Worm (Caenorhabditis elegans) whole organism, young adult: ENCODE results near the gene C05D12.3.

Experiments
- B0336.3 ChIP-seq: fragments of 200-800 bp; sonication (Bioruptor generic); IDR thresholded peaks from 2 replicates; pipeline ENCODE4 v1.3.6; 2022; ENCODE audit warnings: missing genetic modification characterization, missing compliant biosample characterization
- C06A6.2 ChIP-seq: fragments of 200-800 bp; sonication (Bioruptor generic); conservative IDR thresholded peaks from 2 replicates; pipeline ENCODE4 v1.3.6; 2022; ENCODE audit warnings: missing genetic modification characterization, missing compliant biosample characterization
- F23B12.7 ChIP-seq: sonication (generic microtip); optimal IDR thresholded peaks from 2 replicates; lab custom pipeline; 2017; ENCODE audit warnings: missing genetic modification characterization, mild to moderate bottlenecking, missing compliant biosample characterization, antibody characterized with exemption, moderate library complexity; ENCODE audit not compliant: insufficient read depth
- F37B4.10 ChIP-seq: fragments of 200-800 bp; sonication (Bioruptor generic); IDR thresholded peaks from 2 replicates; pipeline ENCODE4 v1.3.6; 2022; ENCODE audit warnings: missing genetic modification characterization, missing compliant biosample characterization
- T26A5.8 ChIP-seq: sonication (generic microtip); optimal IDR thresholded peaks from 2 replicates; lab custom pipeline; 2016; ENCODE audit warnings: missing genetic modification characterization, missing compliant biosample characterization
- Y53F4B.3 ChIP-seq: fragments of 200-800 bp; sonication (Bioruptor generic); IDR thresholded peaks from 2 replicates; pipeline ENCODE4 v1.3.6; 2022; ENCODE audit warnings: missing genetic modification reagents, missing genetic modification characterization, missing compliant biosample characterization
- Y67H2A.10 ChIP-seq: fragments of 200-800 bp; sonication (Bioruptor generic); conservative IDR thresholded peaks from 2 replicates; pipeline ENCODE4 v1.3.6; 2022; ENCODE audit warnings: missing genetic modification reagents, missing genetic modification characterization, missing compliant biosample characterization
- ama-1 ChIP-seq, 3 experiments: fragments of 150-350 bp in 1 of 3; sonication (generic microtip) in 2 of 3; optimal IDR thresholded peaks; 2 replicates each; lab custom pipeline; 2014 to 2018; ENCODE audit warnings: missing biosample characterization in 2 of 3, missing genetic modification characterization in 2 of 3, missing genetic modification reagents in 2 of 3
- attf-6 ChIP-seq: fragments of 200-800 bp; sonication (Bioruptor generic); IDR thresholded peaks from 2 replicates; pipeline ENCODE4 v1.3.6; 2022; ENCODE audit warnings: missing genetic modification reagents, missing genetic modification characterization, missing compliant biosample characterization
- bed-2 ChIP-seq: fragments of 200-800 bp; sonication (Bioruptor generic); IDR thresholded peaks from 2 replicates; pipeline ENCODE4 v1.3.6; 2022; ENCODE audit warnings: missing genetic modification reagents, missing genetic modification characterization, missing compliant biosample characterization
- ceh-40 ChIP-seq: fragments of 200-800 bp; sonication (Bioruptor generic); IDR thresholded peaks from 2 replicates; pipeline ENCODE4 v1.3.6; 2022; ENCODE audit warnings: missing genetic modification characterization, missing compliant biosample characterization
- ceh-79 ChIP-seq: sonication (generic microtip); optimal IDR thresholded peaks from 2 replicates; lab custom pipeline; 2017; ENCODE audit warnings: mild to moderate bottlenecking, missing genetic modification characterization, missing compliant biosample characterization
- chd-7 ChIP-seq: sonication (generic microtip); optimal IDR thresholded peaks from 2 replicates; lab custom pipeline; 2016; ENCODE audit warnings: mild to moderate bottlenecking, missing genetic modification characterization, moderate library complexity, missing compliant biosample characterization
- die-1 ChIP-seq: sonication (generic microtip); optimal IDR thresholded peaks from 2 replicates; lab custom pipeline; 2016; ENCODE audit warnings: missing genotype, mild to moderate bottlenecking, missing genetic modification characterization, missing compliant biosample characterization
- efl-1 ChIP-seq: fragments of 150-350 bp; optimal IDR thresholded peaks from 2 replicates; lab custom pipeline; 2014; ENCODE audit warnings: missing biosample characterization, missing genetic modification reagents, missing genetic modification characterization
- egl-44 ChIP-seq: fragments of 200-800 bp; sonication (Bioruptor generic); IDR thresholded peaks from 2 replicates; pipeline ENCODE4 v1.3.6; 2022; ENCODE audit warnings: missing genetic modification reagents, missing genetic modification characterization, missing compliant biosample characterization
- ets-4 ChIP-seq: fragments of 200-800 bp; sonication (Bioruptor generic); optimal IDR thresholded peaks from 2 replicates; lab custom pipeline; 2018; ENCODE audit warnings: mild to moderate bottlenecking, missing genetic modification characterization, missing compliant biosample characterization
- fkh-3 ChIP-seq: sonication (generic microtip); optimal IDR thresholded peaks from 2 replicates; lab custom pipeline; 2016; ENCODE audit warnings: mild to moderate bottlenecking, missing genetic modification characterization, missing compliant biosample characterization
- him-1 ChIP-seq: sonication (generic microtip); optimal IDR thresholded peaks from 2 replicates; lab custom pipeline; 2016; ENCODE audit warnings: missing genotype, missing genetic modification reagents, missing genetic modification characterization, missing compliant biosample characterization
- hlh-26 ChIP-seq: fragments of 200-800 bp; sonication (Bioruptor generic); conservative IDR thresholded peaks from 2 replicates; pipeline ENCODE4 v1.3.6; 2022; ENCODE audit warnings: missing genetic modification reagents, missing genetic modification characterization, missing compliant biosample characterization
- hmg-1.2 ChIP-seq: fragments of 200-800 bp; sonication (Bioruptor generic); IDR thresholded peaks from 2 replicates; pipeline ENCODE4 v1.3.6; 2022; ENCODE audit warnings: missing genetic modification reagents, missing genetic modification characterization, missing compliant biosample characterization
- hsf-1 ChIP-seq: fragments of 200-800 bp; sonication (Bioruptor generic); IDR thresholded peaks from 2 replicates; pipeline ENCODE4 v1.3.6; 2022; ENCODE audit warnings: missing genetic modification reagents, missing genetic modification characterization, missing compliant biosample characterization
- lag-1 ChIP-seq: fragments of 200-800 bp; sonication (Bioruptor generic); IDR thresholded peaks from 2 replicates; pipeline ENCODE4 v1.3.6; 2022; ENCODE audit warnings: missing genetic modification reagents, missing genetic modification characterization, missing compliant biosample characterization
- lin-40 ChIP-seq: sonication (generic microtip); optimal IDR thresholded peaks from 2 replicates; lab custom pipeline; 2016; ENCODE audit warnings: missing genetic modification characterization, mild to moderate bottlenecking, missing compliant biosample characterization, missing genotype, missing genetic modification reagents
- lin-54 ChIP-seq: fragments of 200-800 bp; sonication (Bioruptor generic); optimal IDR thresholded peaks from 2 replicates; lab custom pipeline; 2018; ENCODE audit warnings: mild to moderate bottlenecking, missing genetic modification characterization, missing compliant biosample characterization
- madf-3 ChIP-seq: fragments of 200-800 bp; sonication (Bioruptor generic); IDR thresholded peaks from 2 replicates; pipeline ENCODE4 v1.3.6; 2022; ENCODE audit warnings: missing genetic modification reagents, missing genetic modification characterization, missing compliant biosample characterization
- mcd-1 ChIP-seq: fragments of 200-800 bp; sonication (Bioruptor generic); IDR thresholded peaks from 2 replicates; pipeline ENCODE4 v1.3.6; 2022; ENCODE audit warnings: missing genetic modification reagents, missing genetic modification characterization, missing compliant biosample characterization
- mxl-1 ChIP-seq: sonication (generic microtip); optimal IDR thresholded peaks from 2 replicates; lab custom pipeline; 2016; ENCODE audit warnings: missing genetic modification characterization, missing compliant biosample characterization
- nhr-120 ChIP-seq: fragments of 200-800 bp; sonication (Bioruptor generic); IDR thresholded peaks from 2 replicates; pipeline ENCODE4 v1.3.6; 2022; ENCODE audit warnings: missing genetic modification characterization, missing compliant biosample characterization
- nhr-80 ChIP-seq: sonication (generic microtip); optimal IDR thresholded peaks from 2 replicates; lab custom pipeline; 2016; ENCODE audit warnings: missing genetic modification characterization, missing compliant biosample characterization
- nhr-90 ChIP-seq: sonication (generic microtip); optimal IDR thresholded peaks from 2 replicates; lab custom pipeline; 2016; ENCODE audit warnings: missing genotype, mild to moderate bottlenecking, missing genetic modification characterization, missing compliant biosample characterization
- pbrm-1 ChIP-seq: fragments of 200-800 bp; sonication (Bioruptor generic); IDR thresholded peaks from 2 replicates; pipeline ENCODE4 v1.3.6; 2022; ENCODE audit warnings: missing genetic modification reagents, missing genetic modification characterization, missing compliant biosample characterization
- rpc-1 ChIP-seq, 2 experiments: fragments of 150-350 bp in 1 of 2; sonication (generic microtip) in 1 of 2; optimal IDR thresholded peaks; 2 replicates each; lab custom pipeline; 2014 to 2018; ENCODE audit warnings: missing biosample characterization in 1 of 2, missing genetic modification characterization in 1 of 2, missing genetic modification reagents in 1 of 2, missing genotype in 1 of 2
- sdz-38 ChIP-seq: sonication (generic microtip); optimal IDR thresholded peaks from 2 replicates; lab custom pipeline; 2016; ENCODE audit warnings: missing genotype, missing genetic modification characterization, missing compliant biosample characterization
- snpc-1.3 ChIP-seq: sonication (generic microtip); optimal IDR thresholded peaks from 2 replicates; lab custom pipeline; 2017; ENCODE audit warnings: missing genetic modification characterization, mild to moderate bottlenecking, missing compliant biosample characterization, antibody characterized with exemption, moderate library complexity, missing genotype, missing genetic modification reagents; ENCODE audit not compliant: insufficient read depth
- somi-1 ChIP-seq: fragments of 200-800 bp; sonication (Bioruptor generic); optimal IDR thresholded peaks from 2 replicates; lab custom pipeline; 2018; ENCODE audit warnings: mild to moderate bottlenecking, missing genetic modification characterization, missing compliant biosample characterization
- tbx-9 ChIP-seq: sonication (generic microtip); optimal IDR thresholded peaks from 2 replicates; lab custom pipeline; 2016; ENCODE audit warnings: borderline replicate concordance, missing genetic modification characterization, inconsistent platforms, missing compliant biosample characterization
- xnd-1 ChIP-seq: sonication (generic microtip); optimal IDR thresholded peaks from 2 replicates; lab custom pipeline; 2016; ENCODE audit warnings: missing genotype, missing genetic modification reagents, missing genetic modification characterization, missing compliant biosample characterization
- ztf-18 ChIP-seq: sonication (generic microtip); optimal IDR thresholded peaks from 2 replicates; lab custom pipeline; 2016; ENCODE audit warnings: missing genotype, mild to moderate bottlenecking, missing genetic modification characterization, missing compliant biosample characterization
- ztf-25 ChIP-seq: fragments of 200-800 bp; sonication (Bioruptor generic); IDR thresholded peaks from 2 replicates; pipeline ENCODE4 v1.3.6; 2022; ENCODE audit warnings: missing genetic modification reagents, missing genetic modification characterization, missing compliant biosample characterization

C05D12.3 gene

DNA sequence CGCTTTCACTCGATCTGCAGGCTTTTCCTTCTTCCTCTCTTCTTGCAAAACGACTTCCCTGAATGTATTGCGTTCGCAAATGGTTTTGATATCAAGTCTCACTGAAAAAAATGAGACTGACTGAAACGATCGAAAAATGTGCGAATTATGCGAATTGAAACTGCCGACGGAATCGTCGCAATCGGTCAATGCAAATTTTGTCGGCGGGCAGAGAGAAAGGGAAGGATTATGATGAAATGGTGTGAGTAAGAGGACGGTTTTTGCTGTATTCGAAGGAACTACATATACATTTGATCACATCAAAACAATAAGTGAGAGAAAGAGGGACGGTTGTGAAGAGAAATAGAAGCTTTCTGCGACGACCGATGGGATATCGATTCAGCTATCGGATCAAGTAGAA, 9.4 kb upstream of the C05D12.3 start, which contains the start of gene C05D12.1:
Gene C05D12.1 (minus strand): TSS at position 101 of the 400 bp plus-strand sequence.
- no peak for TF ChIP-seq pbrm-1 (GFP tag; lab: Robert Waterston, UW)
- no peak for TF ChIP-seq mcd-1
- no peak for TF ChIP-seq nhr-90
- no peak for TF ChIP-seq ztf-18 (tag; lab: Kevin White, UChicago)
- TF ChIP-seq lin-54 (GFP tag; lab: Kevin White, UChicago), result no peak
- no peak for TF ChIP-seq mxl-1 (tag; lab: Kevin White, UChicago)
- TF ChIP-seq madf-3, result no peak
- TF ChIP-seq bed-2 (GFP tag; lab: Robert Waterston, UW), result no peak
- TF ChIP-seq rpc-1 (optimal IDR thresholded peaks at IDR 0.05; lab: Kevin White, UChicago), result no peak
- TF ChIP-seq rpc-1 (tag; optimal IDR thresholded peaks at IDR 0.05; lab: Kevin White, UChicago), result no peak
- no peak for TF ChIP-seq hlh-26 (GFP tag; lab: Robert Waterston, UW)
- no peak for TF ChIP-seq chd-7 (tag; lab: Kevin White, UChicago)
- TF ChIP-seq lag-1, result no peak
- TF ChIP-seq him-1, result no peak
- no peak for TF ChIP-seq C06A6.2 (GFP tag; lab: Robert Waterston, UW)
- no peak for TF ChIP-seq hmg-1.2 (GFP tag; lab: Robert Waterston, UW)
- TF ChIP-seq attf-6 (GFP tag; lab: Robert Waterston, UW), result no peak
- TF ChIP-seq efl-1 (GFP tag; lab: Kevin White, UChicago), result no peak
- TF ChIP-seq hsf-1 (GFP tag; lab: Robert Waterston, UW), result no peak
- TF ChIP-seq, all 124 proteins: peak for 0

DNA sequence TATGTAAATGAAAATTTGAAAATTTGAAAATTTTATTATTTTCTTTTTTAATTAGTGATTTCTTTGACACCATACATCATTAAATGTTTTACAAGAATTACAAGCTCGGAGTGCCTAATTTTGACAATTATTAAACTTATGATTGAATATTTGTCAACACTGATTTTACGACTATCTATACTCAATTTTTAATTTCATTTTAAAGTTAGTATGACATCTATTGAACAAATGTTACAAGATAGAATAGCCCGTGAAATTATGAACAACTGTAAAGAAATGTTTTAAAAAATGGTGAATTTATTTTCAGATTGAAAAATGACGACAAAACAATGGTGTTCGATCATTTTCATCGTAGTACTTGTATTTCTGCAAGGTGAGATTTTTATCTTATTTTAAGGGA, 7.1 kb upstream of the C05D12.3 start, which contains the start of gene C05D12.2:
Gene C05D12.2 (plus strand): TSS at position 301 of the 400 bp plus-strand sequence.
- TF ChIP-seq tbx-9 (tag; lab: Kevin White, UChicago) (no peak), ztf-25 (no peak), Y67H2A.10 (GFP tag; lab: Robert Waterston, UW) (no peak), hmg-1.2 (GFP tag; lab: Robert Waterston, UW) (no peak), ceh-79 (no peak), ceh-40 (GFP tag; lab: Robert Waterston, UW) (no peak), nhr-120 (GFP tag; lab: Robert Waterston, UW) (no peak), sdz-38 (tag; lab: Kevin White, UChicago) (no peak), C06A6.2 (GFP tag; lab: Robert Waterston, UW) (no peak), hlh-26 (GFP tag; lab: Robert Waterston, UW) (no peak), lin-40 (tag; lab: Kevin White, UChicago) (no peak), Y53F4B.3 (GFP tag; lab: Robert Waterston, UW) (no peak), mxl-1 (tag; lab: Kevin White, UChicago) (no peak), ets-4 (GFP tag; lab: Kevin White, UChicago) (no peak), snpc-1.3 (tag; lab: Kevin White, UChicago) (no peak), somi-1 (GFP tag; lab: Kevin White, UChicago) (no peak), fkh-3 (tag; lab: Kevin White, UChicago) (no peak)

DNA sequence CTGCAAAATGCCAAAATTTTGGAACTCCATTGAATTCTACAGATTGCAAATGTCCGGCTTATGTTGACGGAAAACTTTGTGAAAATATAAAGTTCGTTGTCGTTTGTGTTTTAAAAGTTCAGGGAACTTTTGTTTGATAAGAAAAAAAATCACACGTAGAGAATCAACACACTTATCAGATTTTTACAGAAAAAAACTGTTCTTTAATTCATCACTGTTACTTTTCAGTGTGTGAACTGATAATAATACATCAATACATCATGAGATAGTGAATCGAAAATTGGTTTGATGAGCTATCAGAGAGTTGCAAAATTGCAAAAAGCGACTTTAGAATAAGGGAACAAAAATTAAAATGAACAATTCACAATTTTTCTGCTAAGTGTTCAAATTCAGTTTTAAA, 6.6 kb upstream of the C05D12.3 start:
- TF ChIP-seq B0336.3 (GFP tag; lab: Robert Waterston, UW) (no peak), F23B12.7 (no peak), nhr-80 (peak; percentile 60)
- TF ChIP-seq, all 124 proteins: peak for 1

DNA sequence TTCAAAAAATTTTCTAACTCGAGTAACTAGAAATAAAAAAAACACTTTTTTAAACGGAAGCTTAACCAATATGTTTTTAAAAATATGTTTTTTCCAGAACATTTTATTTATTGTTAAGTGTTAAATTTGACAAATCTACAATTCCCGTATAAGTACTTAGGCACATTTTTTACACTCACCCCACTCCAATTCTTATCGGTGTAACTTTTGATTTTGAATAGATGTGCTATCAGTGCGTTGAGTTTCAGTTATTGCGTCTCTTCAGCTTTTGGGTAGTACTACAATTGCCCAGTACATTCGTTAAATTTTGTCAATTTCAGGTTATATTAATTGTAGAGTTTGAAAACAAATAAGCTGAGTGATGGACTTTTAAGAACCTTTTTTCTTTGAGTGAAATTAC, 1.0 kb upstream of the C05D12.3 start:
- TF ChIP-seq xnd-1 (no peak), madf-3 (no peak), T26A5.8 (no peak), die-1 (tag; lab: Kevin White, UChicago) (no peak), egl-44 (no peak), fkh-3 (tag; lab: Kevin White, UChicago) (no peak), F37B4.10 (no peak), ama-1 (optimal IDR thresholded peaks at IDR 0.05; lab: Kevin White, UChicago) (no peak), ama-1 (GFP tag; optimal IDR thresholded peaks at IDR 0.05; lab: Kevin White, UChicago) (no peak)
